Worm (Caenorhabditis elegans) whole organism, L4/young adult: ENCODE measurements around the gene srab-12.

Experiments used
- W03F9.2 ChIP-seq: fragments of 150-350 bp; optimal IDR thresholded peaks from 2 replicates; lab custom pipeline; 2014; ENCODE audit warnings: missing biosample characterization, missing genetic modification characterization
- dao-5 ChIP-seq: sonication (generic microtip); optimal IDR thresholded peaks from 2 replicates; lab custom pipeline; 2016; ENCODE audit warnings: missing genotype, missing genetic modification characterization, moderate library complexity, missing compliant biosample characterization
- him-1 ChIP-seq: sonication (generic microtip); optimal IDR thresholded peaks from 2 replicates; lab custom pipeline; 2016; ENCODE audit warnings: missing genotype, missing genetic modification reagents, missing genetic modification characterization, missing compliant biosample characterization

Gene srab-12

DNA sequence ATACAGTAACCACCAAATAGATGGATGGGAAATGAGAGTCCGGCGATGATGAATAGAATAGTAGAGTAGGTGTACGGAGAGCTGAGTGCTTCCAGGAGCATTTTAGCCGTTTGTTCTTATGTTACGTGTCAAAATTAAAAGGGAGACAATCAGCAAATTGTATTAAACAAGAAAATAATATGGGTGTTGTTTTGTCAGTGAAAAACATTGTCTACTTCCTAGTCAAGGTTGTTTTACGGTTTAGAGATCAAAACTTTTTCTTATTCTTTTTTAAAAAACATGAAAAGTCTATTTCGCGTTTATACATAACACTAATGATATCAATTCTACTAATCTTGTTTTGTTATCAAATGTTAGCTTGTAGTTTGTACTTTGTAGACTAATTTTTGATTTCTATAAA, 10.5 kb upstream of the srab-12 start, which contains the start of gene srh-289:
Gene srh-289 (minus strand): TSS at position 101 of the 400 bp plus-strand sequence.
- no peak for TF ChIP-seq W03F9.2 (tag; lab: Kevin White, UChicago)
- TF ChIP-seq dao-5 (tag; lab: Kevin White, UChicago) = no peak
- TF ChIP-seq him-1 (tag; lab: Kevin White, UChicago) = no peak

DNA sequence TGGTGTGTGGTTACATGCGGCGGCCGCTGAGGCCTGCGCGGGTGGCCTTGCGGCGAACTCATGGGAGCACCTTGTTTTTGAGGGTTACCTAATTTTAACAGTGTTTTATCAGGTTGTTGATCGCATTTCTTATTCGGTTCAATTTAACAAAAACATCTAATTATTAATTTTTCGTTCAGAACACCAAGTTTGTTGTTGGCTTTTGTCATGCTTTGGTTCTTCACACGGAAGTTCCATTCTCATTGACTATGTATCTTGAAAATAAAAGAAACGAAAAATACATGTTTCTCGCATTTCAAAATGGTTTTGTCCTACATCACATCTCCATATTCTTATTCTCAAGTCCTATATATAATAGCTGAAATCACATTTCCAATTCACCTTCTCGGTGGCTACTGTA, 6.7 kb upstream of the srab-12 start, which contains the start of gene srh-290:
Gene srh-290 (plus strand): TSS at position 301 of the 400 bp plus-strand sequence.
- no peak for TF ChIP-seq W03F9.2 (tag; lab: Kevin White, UChicago)
- TF ChIP-seq him-1 (tag; lab: Kevin White, UChicago) = no peak
- no peak for TF ChIP-seq dao-5 (tag; lab: Kevin White, UChicago)

DNA sequence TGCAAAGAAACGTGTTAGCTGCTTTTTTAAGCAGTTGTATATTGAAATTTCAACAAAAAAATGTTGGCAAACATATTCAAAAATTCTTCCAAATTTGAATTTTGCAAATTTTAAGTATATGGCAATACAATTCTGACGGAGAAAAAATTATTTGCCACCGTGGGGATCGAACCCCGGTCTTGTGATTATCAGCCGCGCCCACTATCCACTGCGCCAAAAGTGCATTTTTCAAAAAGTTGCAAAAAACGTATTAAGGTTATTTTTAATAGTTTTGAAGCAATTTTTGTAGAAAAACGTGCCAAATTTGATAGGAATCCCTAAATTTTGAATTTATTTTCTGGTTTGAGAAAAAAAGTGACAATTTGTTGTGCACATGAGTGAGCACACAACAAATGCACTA, 921 bp upstream of the srab-12 start:
- TF ChIP-seq him-1 (tag; lab: Kevin White, UChicago) (no peak), W03F9.2 (tag; lab: Kevin White, UChicago) (no peak), dao-5 (tag; lab: Kevin White, UChicago) (no peak)

DNA sequence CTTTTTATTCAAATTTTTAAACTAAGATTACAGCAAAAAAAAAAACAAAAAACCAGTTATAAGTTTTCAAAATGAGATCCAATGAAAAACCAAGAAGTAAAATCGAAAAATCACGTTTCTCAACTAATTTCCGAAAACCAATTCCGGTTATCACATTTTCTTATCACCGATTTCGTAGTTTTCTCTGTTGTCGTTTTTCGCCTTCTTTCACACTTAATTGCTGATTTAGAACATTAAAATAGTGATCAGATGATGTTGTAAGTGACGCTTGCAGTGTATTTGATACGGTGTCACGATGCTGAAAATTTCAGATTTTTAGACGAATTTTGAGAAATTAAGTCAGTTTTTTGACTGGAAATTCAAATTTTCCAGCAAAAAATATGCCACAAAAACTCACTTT, 3.2 kb downstream of the srab-12 start:
- TF ChIP-seq him-1 (tag; lab: Kevin White, UChicago) (no peak), dao-5 (tag; lab: Kevin White, UChicago) (no peak), W03F9.2 (tag; lab: Kevin White, UChicago) (no peak)

DNA sequence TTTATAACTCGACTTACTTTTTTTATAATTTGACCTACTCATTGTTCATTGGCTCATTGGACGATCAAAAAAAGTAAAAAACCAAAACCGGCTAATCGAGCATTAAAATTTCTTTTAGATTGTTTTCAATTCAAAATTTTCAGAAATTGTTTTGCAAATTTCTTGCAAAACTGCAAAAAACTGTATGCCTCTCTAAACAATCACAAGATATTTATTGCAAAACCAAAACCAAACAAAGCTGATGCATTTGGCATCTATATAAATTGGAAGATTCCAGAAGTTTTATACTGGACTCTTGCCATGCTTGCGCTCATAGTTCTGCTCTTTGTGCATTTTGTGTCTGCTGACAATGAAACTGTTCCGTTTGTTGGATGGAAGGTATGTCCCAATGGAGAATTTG, 5.8 kb downstream of the srab-12 start, which contains the start of gene C47A10.12:
Gene C47A10.12 (plus strand): TSS at position 301 of the 400 bp plus-strand sequence.
- no peak for TF ChIP-seq him-1 (tag; lab: Kevin White, UChicago)
- no peak for TF ChIP-seq W03F9.2 (tag; lab: Kevin White, UChicago)
- TF ChIP-seq dao-5 (tag; lab: Kevin White, UChicago) = no peak

DNA sequence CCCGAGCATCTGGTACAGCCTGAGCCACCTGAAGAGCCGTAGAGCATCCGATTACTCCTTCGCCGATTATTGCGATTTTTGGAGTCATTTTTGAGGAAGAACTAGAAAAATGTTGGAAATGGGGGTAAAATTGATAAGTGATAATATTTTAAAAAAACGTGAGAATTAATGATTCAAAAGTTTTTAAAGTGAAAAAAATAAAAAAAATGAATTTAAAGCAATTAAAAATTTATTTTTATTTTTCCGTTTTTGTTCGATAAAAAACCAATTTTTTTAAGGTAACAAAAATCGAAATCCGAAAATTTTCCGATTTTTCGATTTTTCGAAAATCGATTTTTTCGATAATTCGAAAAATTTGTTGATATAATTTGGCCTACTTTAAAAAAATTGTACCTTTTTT, 6.3 kb downstream of the srab-12 start, which contains the start of gene ddo-1:
Gene ddo-1 (minus strand): TSS at position 101 of the 400 bp plus-strand sequence.
- TF ChIP-seq him-1 (tag; lab: Kevin White, UChicago) (no peak), dao-5 (tag; lab: Kevin White, UChicago) (no peak), W03F9.2 (tag; lab: Kevin White, UChicago) (no peak)

ce11 chrV:17773108-17773507, 10.3 kb downstream of the srab-12 start, which contains the start of gene sre-21:
sre-21 (minus strand) TSS chrV:17773208.
- TF ChIP-seq him-1 (tag; lab: Kevin White, UChicago) (no peak), dao-5 (tag; lab: Kevin White, UChicago) (no peak), W03F9.2 (tag; lab: Kevin White, UChicago) (no peak)

- no peak for TF ChIP-seq him-1 (tag; lab: Kevin White, UChicago)
- no peak for TF ChIP-seq dao-5 (tag; lab: Kevin White, UChicago)
Observed at ce11 chrV:17767768-17768167, 15.7 kb downstream of the srab-12 start.

DNA sequence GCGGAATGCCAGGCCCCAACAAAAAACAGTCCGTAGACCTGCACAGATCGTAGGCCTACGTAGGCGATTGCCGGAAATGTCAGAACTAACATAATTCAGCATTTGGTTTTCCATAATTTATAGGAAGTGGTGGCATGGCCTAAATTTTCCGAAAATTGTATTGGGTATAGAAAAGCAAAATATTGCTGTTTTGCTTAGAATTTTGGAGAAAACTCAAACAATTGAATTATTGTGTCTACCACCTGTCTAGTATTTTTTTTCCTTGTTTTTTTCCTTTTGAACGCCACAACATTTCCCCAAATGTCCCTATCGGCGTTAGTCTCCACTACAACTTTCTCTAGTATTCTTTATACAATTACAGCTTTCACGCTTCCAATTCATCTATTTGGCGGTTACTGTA, 16.2 kb downstream of the srab-12 start, which contains the start of gene srh-284:
Gene srh-284 (plus strand): TSS at position 301 of the 400 bp plus-strand sequence.
- TF ChIP-seq W03F9.2 (tag; lab: Kevin White, UChicago) (no peak), dao-5 (tag; lab: Kevin White, UChicago) (no peak), him-1 (tag; lab: Kevin White, UChicago) (no peak)

- TF ChIP-seq him-1 (tag; lab: Kevin White, UChicago) (no peak), W03F9.2 (tag; lab: Kevin White, UChicago) (no peak), dao-5 (tag; lab: Kevin White, UChicago) (no peak)
Observed at ce11 chrV:17765077-17765476, 18.4 kb downstream of the srab-12 start, which contains the start of the genes C47A10.16 and srh-283. C47A10.16 (minus strand) TSS chrV:17765177. srh-283 (plus strand) TSS chrV:17765348.

DNA sequence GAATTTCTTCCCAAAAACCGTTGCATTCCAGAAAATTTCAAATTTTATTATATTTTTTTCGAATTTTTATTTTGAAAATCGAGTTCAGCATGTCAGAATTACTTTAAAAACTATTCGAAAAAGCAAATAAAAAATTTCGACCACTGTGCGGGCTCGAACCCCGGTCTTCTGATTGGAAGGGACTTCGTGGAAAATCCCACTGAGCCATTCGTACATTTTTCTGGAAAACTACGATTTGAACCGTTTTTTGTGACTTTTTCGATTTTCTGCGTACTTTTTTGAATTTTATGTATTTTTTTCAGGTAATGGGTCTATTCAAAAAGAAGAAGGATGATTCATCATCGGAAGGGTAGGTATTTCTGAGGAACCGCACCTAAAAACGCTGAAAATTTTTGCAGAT, 27.9 kb downstream of the srab-12 start, which contains the start of gene pgp-9:
Gene pgp-9 (plus strand): TSS at position 301 of the 400 bp plus-strand sequence.
- TF ChIP-seq W03F9.2 (tag; lab: Kevin White, UChicago) (no peak), him-1 (tag; lab: Kevin White, UChicago) (no peak), dao-5 (tag; lab: Kevin White, UChicago) (no peak)

- no peak for TF ChIP-seq dao-5 (tag; lab: Kevin White, UChicago)
Observed at ce11 chrV:17754999-17755398, 28.4 kb downstream of the srab-12 start.

- no peak for TF ChIP-seq dao-5 (tag; lab: Kevin White, UChicago)
- TF ChIP-seq him-1 (tag; lab: Kevin White, UChicago) = no peak
- no peak for TF ChIP-seq W03F9.2 (tag; lab: Kevin White, UChicago)
Observed at ce11 chrV:17752340-17752739, 31.1 kb downstream of the srab-12 start.

ce11 chrV:17749181-17749580, 34.3 kb downstream of the srab-12 start, which contains the start of gene R12G8.1:
R12G8.1 (minus strand) TSS chrV:17749243.
- no peak for TF ChIP-seq W03F9.2 (tag; lab: Kevin White, UChicago)
- no peak for TF ChIP-seq dao-5 (tag; lab: Kevin White, UChicago)
- TF ChIP-seq him-1 (tag; lab: Kevin White, UChicago) = peak; percentile 8
